Fruit fly (Drosophila melanogaster) whole organism, embryonic: ENCODE data around the gene CG16903.

Experiments used
- CG10321 ChIP-seq: fragments of 200-800 bp; sonication (Bioruptor generic); IDR thresholded peaks from 2 replicates; pipeline ENCODE4 v1.3.6; 2022; ENCODE audit warnings: missing biosample characterization, missing genetic modification characterization
- CG10366 ChIP-seq: fragments of 200-800 bp; sonication (Bioruptor generic); IDR thresholded peaks from 2 replicates; pipeline ENCODE4 v1.3.6; 2022; ENCODE audit warnings: missing biosample characterization, missing genetic modification characterization
- CG12104 ChIP-seq: fragments of 200-800 bp; sonication (Bioruptor generic); optimal IDR thresholded peaks from 3 replicates; lab custom pipeline; 2016; ENCODE audit warnings: missing biosample characterization, missing genetic modification characterization
- CG14860 ChIP-seq: fragments of 200-800 bp; sonication (Bioruptor generic); IDR thresholded peaks from 3 replicates; pipeline ENCODE4 v1.3.6; 2022; ENCODE audit warnings: missing biosample characterization, missing genetic modification characterization; ENCODE audit not compliant: partially characterized antibody
- CG14965 ChIP-seq: fragments of 200-800 bp; sonication (Bioruptor generic); optimal IDR thresholded peaks from 2 replicates; lab custom pipeline; 2016; ENCODE audit warnings: missing biosample characterization, missing genetic modification characterization, borderline replicate concordance
- CG16813 ChIP-seq: fragments of 200-800 bp; sonication (Bioruptor generic); IDR thresholded peaks from 3 replicates; pipeline ENCODE4 v1.3.6; 2022; ENCODE audit warnings: missing biosample characterization, missing genetic modification characterization; ENCODE audit not compliant: partially characterized antibody
- CG17912 ChIP-seq: fragments of 200-800 bp; sonication (Bioruptor generic); optimal IDR thresholded peaks from 2 replicates; lab custom pipeline; 2018; ENCODE audit warnings: missing biosample characterization, mild to moderate bottlenecking, missing genetic modification characterization
- CG18262 ChIP-seq: fragments of 200-800 bp; optimal IDR thresholded peaks from 3 replicates; lab custom pipeline; 2019; ENCODE audit warnings: missing biosample characterization, mild to moderate bottlenecking, missing genetic modification characterization, moderate library complexity
- CG30020 ChIP-seq: fragments of 200-800 bp; optimal IDR thresholded peaks from 2 replicates; lab custom pipeline; 2019; ENCODE audit warnings: missing biosample characterization, mild to moderate bottlenecking, missing genetic modification characterization, moderate library complexity
- CG3065 ChIP-seq: fragments of 200-800 bp; sonication (Bioruptor generic); optimal IDR thresholded peaks from 2 replicates; lab custom pipeline; 2016; ENCODE audit warnings: missing biosample characterization, missing genetic modification characterization
- CG3163 ChIP-seq: fragments of 200-800 bp; sonication (Bioruptor generic); optimal IDR thresholded peaks from 3 replicates; lab custom pipeline; 2016; ENCODE audit warnings: missing biosample characterization, missing genetic modification characterization
- CG3847 ChIP-seq: fragments of 200-800 bp; sonication (Bioruptor generic); IDR thresholded peaks from 2 replicates; pipeline ENCODE4 v1.3.6; 2022; ENCODE audit warnings: missing biosample characterization, missing genetic modification characterization
- CG4328 ChIP-seq: fragments of 200-800 bp; sonication (Bioruptor generic); optimal IDR thresholded peaks from 3 replicates; lab custom pipeline; 2017; ENCODE audit warnings: missing biosample characterization, missing genetic modification reagents, missing genetic modification characterization
- CG6791 ChIP-seq: fragments of 200-800 bp; sonication (Bioruptor generic); IDR thresholded peaks from 3 replicates; pipeline ENCODE4 v1.3.6; 2022; ENCODE audit warnings: missing biosample characterization, missing genetic modification characterization; ENCODE audit not compliant: partially characterized antibody
- CG6854 ChIP-seq: fragments of 200-800 bp; sonication (Bioruptor generic); optimal IDR thresholded peaks from 3 replicates; lab custom pipeline; 2017; ENCODE audit warnings: missing biosample characterization, mild to moderate bottlenecking, missing genetic modification characterization
- CG7372 ChIP-seq: fragments of 200-800 bp; sonication (Bioruptor generic); IDR thresholded peaks from 2 replicates; pipeline ENCODE4 v1.3.6; 2022; ENCODE audit warnings: missing biosample characterization, missing genetic modification characterization
- CG7556 ChIP-seq: fragments of 200-800 bp; sonication (Bioruptor generic); optimal IDR thresholded peaks from 2 replicates; lab custom pipeline; 2017; ENCODE audit warnings: missing biosample characterization, mild to moderate bottlenecking, missing genetic modification characterization
- CG7786 ChIP-seq: fragments of 200-800 bp; sonication (Bioruptor generic); optimal IDR thresholded peaks from 2 replicates; lab custom pipeline; 2016; ENCODE audit warnings: missing biosample characterization, missing genetic modification characterization
- CG8089 ChIP-seq: fragments of 200-800 bp; sonication (Bioruptor generic); optimal IDR thresholded peaks from 3 replicates; lab custom pipeline; 2016; ENCODE audit warnings: missing biosample characterization, missing genetic modification characterization
- CG8944 ChIP-seq: fragments of 200-800 bp; sonication (Bioruptor generic); optimal IDR thresholded peaks from 3 replicates; lab custom pipeline; 2016; ENCODE audit warnings: missing biosample characterization, missing genetic modification characterization
- Dfd ChIP-seq, 2 experiments: fragments of >200 bp; optimal IDR thresholded peaks; 2 replicates each; lab custom pipeline; 2017; ENCODE audit warnings: missing biosample characterization in 2 of 2, missing genetic modification characterization in 2 of 2
- Dll ChIP-seq: fragments of 200-800 bp; sonication (Bioruptor generic); IDR thresholded peaks from 4 replicates; pipeline ENCODE4 v1.3.6; 2022; ENCODE audit warnings: missing biosample characterization, missing genetic modification characterization; ENCODE audit not compliant: partially characterized antibody
- Doc3 ChIP-seq: fragments of 200-800 bp; sonication (Bioruptor generic); IDR thresholded peaks from 3 replicates; pipeline ENCODE4 v1.3.6; 2022; ENCODE audit warnings: missing biosample characterization, missing genetic modification characterization; ENCODE audit not compliant: partially characterized antibody
- Ets65A ChIP-seq: fragments of 200-800 bp; sonication (Bioruptor generic); peaks from one replicate; lab custom pipeline; 2016; ENCODE audit warnings: missing biosample characterization, missing genetic modification characterization
- HLH54F ChIP-seq: fragments of 200-800 bp; sonication (Bioruptor generic); optimal IDR thresholded peaks from 3 replicates; lab custom pipeline; 2016; ENCODE audit warnings: missing biosample characterization, missing genetic modification characterization
- Lpt ChIP-seq: fragments of >200 bp; optimal IDR thresholded peaks from 2 replicates; lab custom pipeline; 2018; ENCODE audit warnings: missing biosample characterization, missing genetic modification characterization
- Med ChIP-seq: fragments of 200-800 bp; sonication (Bioruptor generic); peaks from one replicate; lab custom pipeline; 2016; ENCODE audit warnings: missing biosample characterization, missing genetic modification characterization, mild to moderate bottlenecking, inconsistent platforms, moderate library complexity
- NC2α ChIP-seq: fragments of 200-800 bp; sonication (Bioruptor generic); optimal IDR thresholded peaks from 2 replicates; lab custom pipeline; 2016; ENCODE audit warnings: missing biosample characterization, missing genetic modification characterization
- Rx ChIP-seq: fragments of 200-800 bp; sonication (Bioruptor generic); IDR thresholded peaks from 2 replicates; pipeline ENCODE4 v1.3.6; 2022; ENCODE audit warnings: missing biosample characterization, missing genetic modification characterization
- ase ChIP-seq: fragments of 200-800 bp; sonication (Bioruptor generic); IDR thresholded peaks from 3 replicates; pipeline ENCODE4 v1.3.6; 2022; ENCODE audit warnings: missing biosample characterization, missing genetic modification characterization
- ci ChIP-seq: fragments of 200-800 bp; sonication (Bioruptor generic); IDR thresholded peaks from 3 replicates; pipeline ENCODE4 v1.3.6; 2022; ENCODE audit warnings: missing biosample characterization, missing genetic modification characterization
- dati ChIP-seq: fragments of 200-800 bp; sonication (Bioruptor generic); IDR thresholded peaks from 2 replicates; pipeline ENCODE4 v1.3.6; 2022; ENCODE audit warnings: missing biosample characterization, missing genetic modification characterization
- dm ChIP-seq: fragments of 200-800 bp; sonication (Bioruptor generic); optimal IDR thresholded peaks from 3 replicates; lab custom pipeline; 2016; ENCODE audit warnings: missing biosample characterization, missing genetic modification characterization
- en ChIP-seq: fragments of 200-800 bp; sonication (Bioruptor generic); optimal IDR thresholded peaks from 2 replicates; lab custom pipeline; 2016; ENCODE audit warnings: missing biosample characterization, missing genetic modification characterization
- ftz-f1 ChIP-seq: fragments of 200-800 bp; sonication (Bioruptor generic); optimal IDR thresholded peaks from 2 replicates; lab custom pipeline; 2016; ENCODE audit warnings: missing biosample characterization, missing genetic modification characterization
- hb ChIP-seq: fragments of 200-800 bp; sonication (Bioruptor generic); IDR thresholded peaks from 3 replicates; pipeline ENCODE4 v1.3.6; 2022; ENCODE audit warnings: missing biosample characterization, missing genetic modification characterization; ENCODE audit not compliant: partially characterized antibody
- her ChIP-seq: fragments of 200-800 bp; sonication (Bioruptor generic); optimal IDR thresholded peaks from 2 replicates; lab custom pipeline; 2016; ENCODE audit warnings: missing biosample characterization, missing genetic modification characterization
- inv ChIP-seq: fragments of 200-800 bp; sonication (Bioruptor generic); IDR thresholded peaks from 2 replicates; pipeline ENCODE4 v1.3.6; 2022; ENCODE audit warnings: missing biosample characterization, missing genetic modification characterization; ENCODE audit not compliant: partially characterized antibody
- mam ChIP-seq: fragments of 200-800 bp; sonication (Bioruptor generic); optimal IDR thresholded peaks from 3 replicates; lab custom pipeline; 2016; ENCODE audit warnings: missing biosample characterization, missing genetic modification characterization
- onecut ChIP-seq: fragments of 200-800 bp; sonication (Bioruptor generic); IDR thresholded peaks from 2 replicates; pipeline ENCODE4 v1.3.6; 2022; ENCODE audit warnings: missing biosample characterization, missing genetic modification characterization
- psq ChIP-seq: fragments of 200-800 bp; sonication (Bioruptor generic); optimal IDR thresholded peaks from 2 replicates; lab custom pipeline; 2017; ENCODE audit warnings: missing biosample characterization, missing genetic modification characterization
- repo ChIP-seq: fragments of 200-800 bp; sonication (Bioruptor generic); optimal IDR thresholded peaks from 2 replicates; lab custom pipeline; 2016; ENCODE audit warnings: missing biosample characterization, missing genetic modification characterization
- sc ChIP-seq, 3 experiments: fragments of >200 bp in 2 of 3; fragments of 200-800 bp in 1 of 3; sonication (Bioruptor generic) in 1 of 3; optimal IDR thresholded peaks; 2 replicates in 2 of 3; 3 replicates in 1 of 3; lab custom pipeline; 2017; ENCODE audit warnings: mild to moderate bottlenecking in 1 of 3, missing biosample characterization in 1 of 3, missing genetic modification characterization in 1 of 3, missing genetic modification reagents in 1 of 3
- seq ChIP-seq: fragments of 200-800 bp; sonication (Bioruptor generic); IDR thresholded peaks from 2 replicates; pipeline ENCODE4 v1.3.6; 2022; ENCODE audit warnings: missing biosample characterization, missing genetic modification characterization
- sqz ChIP-seq: fragments of 200-800 bp; sonication (Bioruptor generic); optimal IDR thresholded peaks from 3 replicates; lab custom pipeline; 2018; ENCODE audit warnings: missing biosample characterization, mild to moderate bottlenecking, missing genetic modification characterization
- tap ChIP-seq: fragments of 200-800 bp; optimal IDR thresholded peaks from 3 replicates; lab custom pipeline; 2019; ENCODE audit warnings: missing biosample characterization, mild to moderate bottlenecking, missing genetic modification characterization, moderate library complexity
- ttk ChIP-seq: fragments of 200-800 bp; sonication (Bioruptor generic); IDR thresholded peaks from 2 replicates; pipeline ENCODE4 v2.1.2; 2022; ENCODE audit warnings: missing biosample characterization, missing genetic modification characterization
- unpg ChIP-seq: fragments of 200-800 bp; sonication (Bioruptor generic); optimal IDR thresholded peaks from 3 replicates; lab custom pipeline; 2018; ENCODE audit warnings: missing biosample characterization, mild to moderate bottlenecking, missing genetic modification characterization, moderate library complexity
- vvl ChIP-seq: fragments of 200-800 bp; sonication (Bioruptor generic); IDR thresholded peaks from 2 replicates; pipeline ENCODE4 v1.3.6; 2022; ENCODE audit warnings: missing biosample characterization, missing genetic modification characterization
- zfh2 ChIP-seq: fragments of 200-800 bp; sonication (Bioruptor generic); optimal IDR thresholded peaks from 2 replicates; lab custom pipeline; 2016; ENCODE audit warnings: missing biosample characterization, missing genetic modification characterization

CG16903 gene

dm6 chrX:2041312-2041918 is 38.8 kb downstream of the CG16903 start, which contains the start of gene CG4313 (continued):
- TF ChIP-seq CG17912 (GFP tag; lab: Kevin White, UChicago) (no peak), Doc3 (GFP tag; lab: Robert Waterston, UW) (peak; percentile 92), her (GFP tag; lab: Kevin White, UChicago) (peak; percentile 65), dati (no peak), tap (tag; lab: Kevin White, UChicago) (peak; percentile 48), ttk (GFP tag; lab: Robert Waterston, UW) (peak; percentile 62), Ets65A (GFP tag; lab: Kevin White, UChicago) (peak; percentile 94), CG6854 (GFP tag; lab: Kevin White, UChicago) (no peak), CG3847 (GFP tag; lab: Robert Waterston, UW) (peak; percentile 84), Med (GFP tag; lab: Kevin White, UChicago) (peak; percentile 95), ci (GFP tag; lab: Robert Waterston, UW) (peak; percentile 49; the same call in 1 of the 3 replicates), inv (peak; percentile 89), CG8089 (GFP tag; lab: Kevin White, UChicago) (peak; percentile 29), CG16813 (GFP tag; lab: Robert Waterston, UW) (peak; percentile 92), Dfd (GFP tag; optimal IDR thresholded peaks at IDR 0.05; lab: Kevin White, UChicago) (no peak), HLH54F (GFP tag; lab: Kevin White, UChicago) (peak; percentile 75), Dll (GFP tag; lab: Robert Waterston, UW) (peak; percentile 95), CG3163 (peak; percentile 29), CG7786 (peak; percentile 74), CG7556 (GFP tag; lab: Kevin White, UChicago) (peak; percentile 56), CG10321 (no peak), seq (GFP tag; lab: Robert Waterston, UW) (peak; percentile 30; the same call in 1 of the 2 replicates), sc (optimal IDR thresholded peaks at IDR 0.05; lab: Kevin White, UChicago) (no peak), sc (GFP tag; optimal IDR thresholded peaks at IDR 0.05; lab: Kevin White, UChicago) (no peak), mam (peak; percentile 87), NC2α (GFP tag; lab: Kevin White, UChicago) (peak; percentile 1), CG8944 (GFP tag; lab: Kevin White, UChicago) (peak; percentile 60), onecut (GFP tag; lab: Robert Waterston, UW) (no peak), vvl (GFP tag; lab: Robert Waterston, UW) (peak; percentile 55), CG30020 (tag; lab: Kevin White, UChicago) (peak; percentile 67), ase (GFP tag; lab: Robert Waterston, UW) (no peak), psq (GFP tag; lab: Kevin White, UChicago) (no peak), CG4328 (peak; percentile 61), CG14860 (GFP tag; lab: Robert Waterston, UW) (peak; percentile 88), CG10366 (GFP tag; lab: Robert Waterston, UW) (peak; percentile 45; the same call in 1 of the 2 replicates), Lpt (no peak), sqz (GFP tag; lab: Kevin White, UChicago) (peak; percentile 8), CG3065 (GFP tag; lab: Kevin White, UChicago) (no peak), CG12104 (GFP tag; lab: Kevin White, UChicago) (peak; percentile 60), repo (peak; percentile 52), CG7372 (GFP tag; lab: Robert Waterston, UW) (peak; percentile 79), zfh2 (GFP tag; lab: Kevin White, UChicago) (peak; percentile 76), Rx (GFP tag; lab: Robert Waterston, UW) (peak; percentile 29; the same call in 1 of the 2 replicates), CG6791 (GFP tag; lab: Robert Waterston, UW) (peak; percentile 74), hb (GFP tag; lab: Robert Waterston, UW) (peak; percentile 85), CG14965 (GFP tag; lab: Kevin White, UChicago) (no peak), ftz-f1 (GFP tag; lab: Kevin White, UChicago) (no peak), en (GFP tag; lab: Kevin White, UChicago) (peak; percentile 65), dm (GFP tag; lab: Kevin White, UChicago) (peak; percentile 51), unpg (GFP tag; lab: Kevin White, UChicago) (peak; percentile 57), CG18262 (tag; lab: Kevin White, UChicago) (peak; percentile 61)
